Worm (Caenorhabditis elegans): ENCODE data around the gene F53F1.2.
"Not testable (repeated sequence)": the region's sequence is repeated elsewhere in the genome, so short reads cannot be mapped to it uniquely, and the experiment has no call there.

F53F1.2 gene

ce11 chrV:13441661-13442060, 35.0 kb downstream of the F53F1.2 start, which contains the start of gene col-162:
Gene col-162, plus strand, starts transcription at chrV:13441961.
- TF ChIP-seq med-1 (GFP tag; optimal IDR thresholded peaks at IDR 0.05; ENCODE audit: insufficient read depth), result no peak
- TF ChIP-seq flt-1 (GFP tag; IDR thresholded peaks at IDR 0.05), result no peak
- no peak for TF ChIP-seq ztf-23 (GFP tag; IDR thresholded peaks at IDR 0.05)
- TF ChIP-seq klf-2 (GFP tag; conservative IDR thresholded peaks at IDR 0.05), result no peak
- TF ChIP-seq T22C8.4 (GFP tag; IDR thresholded peaks at IDR 0.05), result no peak
- no peak for TF ChIP-seq ztf-29 (GFP tag; IDR thresholded peaks at IDR 0.05)
- TF ChIP-seq cog-1 (tag; optimal IDR thresholded peaks at IDR 0.05), result no peak
- no peak for TF ChIP-seq tab-1 (GFP tag; IDR thresholded peaks at IDR 0.05)
- TF ChIP-seq ref-1 (GFP tag; conservative IDR thresholded peaks at IDR 0.05), result no peak

DNA sequence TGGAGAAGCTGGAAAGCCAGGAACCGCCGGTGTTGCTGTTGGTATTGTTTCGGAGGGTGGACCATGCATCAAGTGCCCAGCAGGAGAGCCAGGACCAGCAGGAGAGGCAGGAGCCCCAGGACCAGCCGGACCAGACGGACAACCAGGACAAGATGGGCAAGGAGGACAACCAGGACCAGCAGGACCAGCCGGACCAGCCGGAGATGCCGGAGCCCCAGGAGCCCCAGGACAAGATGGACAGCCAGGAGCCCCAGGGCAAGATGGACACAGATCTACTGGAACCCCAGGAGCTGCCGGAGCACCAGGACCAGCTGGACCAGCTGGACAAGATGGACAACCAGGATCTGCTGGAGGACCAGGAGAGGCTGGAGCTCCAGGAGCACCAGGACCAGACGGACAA, 36.2 kb downstream of the F53F1.2 start:
- TF ChIP-seq flt-1 (GFP tag; IDR thresholded peaks at IDR 0.05) (no peak), klf-2 (GFP tag; conservative IDR thresholded peaks at IDR 0.05) (no peak), ref-1 (GFP tag; conservative IDR thresholded peaks at IDR 0.05) (no peak), ztf-23 (GFP tag; IDR thresholded peaks at IDR 0.05) (no peak), ztf-29 (GFP tag; IDR thresholded peaks at IDR 0.05) (no peak), tab-1 (GFP tag; IDR thresholded peaks at IDR 0.05) (no peak), T22C8.4 (GFP tag; IDR thresholded peaks at IDR 0.05) (no peak), cog-1 (tag; optimal IDR thresholded peaks at IDR 0.05) (no peak), med-1 (GFP tag; optimal IDR thresholded peaks at IDR 0.05; ENCODE audit: insufficient read depth) (no peak)

DNA sequence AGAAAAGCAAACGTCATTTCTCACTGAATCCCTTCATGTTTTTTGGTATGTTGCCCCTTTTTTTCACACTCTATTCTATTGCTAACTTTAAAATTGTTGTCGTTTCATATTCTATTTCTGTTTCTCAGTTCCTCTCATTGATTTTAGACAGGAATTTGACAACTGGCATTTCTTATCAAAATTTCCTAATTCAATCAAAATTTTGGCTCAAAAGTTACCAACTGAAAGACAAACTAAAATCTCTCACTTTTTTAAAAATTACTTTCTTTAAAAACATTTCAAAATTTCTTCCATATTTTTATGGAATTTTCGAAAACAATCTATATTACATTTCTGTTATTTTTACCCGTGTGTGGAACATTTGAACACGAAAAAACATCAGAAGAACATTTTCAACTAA, 36.9 kb downstream of the F53F1.2 start, which contains the start of gene Y2H9A.6:
Y2H9A.6 (plus strand) TSS at position 301 of the 400 bp plus-strand sequence.
- not testable (repeated sequence) for TF ChIP-seq flt-1 (GFP tag; IDR thresholded peaks at IDR 0.05); med-1 (GFP tag; optimal IDR thresholded peaks at IDR 0.05; ENCODE audit: insufficient read depth); cog-1 (tag; optimal IDR thresholded peaks at IDR 0.05)

- TF ChIP-seq T22C8.4 (GFP tag; IDR thresholded peaks at IDR 0.05) (no peak), flt-1 (GFP tag; IDR thresholded peaks at IDR 0.05) (no peak), med-1 (GFP tag; optimal IDR thresholded peaks at IDR 0.05; ENCODE audit: insufficient read depth) (no peak), tab-1 (GFP tag; IDR thresholded peaks at IDR 0.05) (no peak), ref-1 (GFP tag; conservative IDR thresholded peaks at IDR 0.05) (no peak)
These were observed 38.8 kb downstream of the F53F1.2 start, which contains the start of gene Y2H9A.4 for ce11 chrV:13445229-13445949. Gene Y2H9A.4, plus strand, starts transcription at chrV:13445899.

DNA sequence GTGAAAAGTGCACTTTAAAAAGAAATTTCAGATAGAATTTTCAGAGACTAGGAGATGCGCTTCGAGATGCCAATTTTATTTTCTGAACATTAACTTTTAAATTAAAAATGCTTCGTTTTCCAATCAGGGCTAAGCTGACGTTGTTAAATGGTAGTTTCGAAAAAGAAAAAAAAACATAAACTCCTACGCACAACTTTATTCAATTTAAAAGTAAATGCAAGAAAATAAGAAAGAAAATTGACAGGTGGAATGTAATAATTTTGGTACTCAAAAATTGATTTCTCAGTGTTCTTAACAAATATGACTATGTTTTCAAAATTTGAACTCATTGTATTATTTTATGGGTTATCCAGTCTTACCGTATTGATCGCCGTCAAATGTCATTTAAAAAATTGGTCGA, 46.7 kb downstream of the F53F1.2 start, which contains the start of gene lurp-2:
lurp-2 (plus strand) TSS at position 301 of the 400 bp plus-strand sequence.
- TF ChIP-seq ztf-23 (GFP tag; IDR thresholded peaks at IDR 0.05) (no peak), tab-1 (GFP tag; IDR thresholded peaks at IDR 0.05) (no peak), ztf-29 (GFP tag; IDR thresholded peaks at IDR 0.05) (no peak), klf-2 (GFP tag; conservative IDR thresholded peaks at IDR 0.05) (no peak), cog-1 (tag; optimal IDR thresholded peaks at IDR 0.05) (no peak), T22C8.4 (GFP tag; IDR thresholded peaks at IDR 0.05) (no peak), med-1 (GFP tag; optimal IDR thresholded peaks at IDR 0.05; ENCODE audit: insufficient read depth) (no peak), ref-1 (GFP tag; conservative IDR thresholded peaks at IDR 0.05) (no peak), flt-1 (GFP tag; IDR thresholded peaks at IDR 0.05) (no peak)

ce11 chrV:13455448-13455847, 48.8 kb downstream of the F53F1.2 start, which contains the start of gene lurp-3:
Gene lurp-3, plus strand, starts transcription at chrV:13455748.
- TF ChIP-seq ztf-29 (GFP tag; IDR thresholded peaks at IDR 0.05) (no peak), ztf-23 (GFP tag; IDR thresholded peaks at IDR 0.05) (no peak), klf-2 (GFP tag; conservative IDR thresholded peaks at IDR 0.05) (no peak), cog-1 (tag; optimal IDR thresholded peaks at IDR 0.05) (no peak), T22C8.4 (GFP tag; IDR thresholded peaks at IDR 0.05) (no peak), ref-1 (GFP tag; conservative IDR thresholded peaks at IDR 0.05) (no peak), tab-1 (GFP tag; IDR thresholded peaks at IDR 0.05) (no peak), med-1 (GFP tag; optimal IDR thresholded peaks at IDR 0.05; ENCODE audit: insufficient read depth) (no peak)

- TF ChIP-seq klf-2 (GFP tag; conservative IDR thresholded peaks at IDR 0.05) (no peak), ztf-23 (GFP tag; IDR thresholded peaks at IDR 0.05) (no peak), ztf-29 (GFP tag; IDR thresholded peaks at IDR 0.05) (no peak), cog-1 (tag; optimal IDR thresholded peaks at IDR 0.05) (no peak), tab-1 (GFP tag; IDR thresholded peaks at IDR 0.05) (no peak), ref-1 (GFP tag; conservative IDR thresholded peaks at IDR 0.05) (no peak), med-1 (GFP tag; optimal IDR thresholded peaks at IDR 0.05; ENCODE audit: insufficient read depth) (no peak), T22C8.4 (GFP tag; IDR thresholded peaks at IDR 0.05) (no peak)
These were observed 51.2 kb downstream of the F53F1.2 start, which contains the start of gene F25H9.2 for ce11 chrV:13457858-13458257. Gene F25H9.2, plus strand, starts transcription at chrV:13458083.
